Fruit fly (Drosophila melanogaster) whole organism, adult: ENCODE results near the gene CG6118.
A peak's percentile ranks its signal among the peaks of the same experiment; 100 is the strongest.

ENCODE experiments used
- CG11617 ChIP-seq: fragments of 200-800 bp; sonication (Bioruptor generic); optimal IDR thresholded peaks from 2 replicates; lab custom pipeline; 2017; ENCODE audit warnings: mild to moderate bottlenecking, missing biosample characterization, missing genetic modification reagents, missing genetic modification characterization
- CG12768 ChIP-seq: fragments of 200-800 bp; sonication (Bioruptor generic); optimal IDR thresholded peaks from 2 replicates; lab custom pipeline; 2017; ENCODE audit warnings: missing biosample characterization, missing genetic modification characterization, mild to moderate bottlenecking, moderate library complexity, missing genetic modification reagents
- CG14711 ChIP-seq: fragments of 200-800 bp; sonication (Bioruptor generic); optimal IDR thresholded peaks from 2 replicates; lab custom pipeline; 2018; ENCODE audit warnings: missing biosample characterization, mild to moderate bottlenecking, missing genetic modification characterization, moderate library complexity
- CG1620 ChIP-seq: fragments of 200-800 bp; sonication (Bioruptor generic); optimal IDR thresholded peaks from 2 replicates; lab custom pipeline; 2016; ENCODE audit warnings: missing biosample characterization, missing genetic modification characterization
- CG33017 ChIP-seq: fragments of 200-800 bp; sonication (Bioruptor generic); optimal IDR thresholded peaks from 2 replicates; lab custom pipeline; 2018; ENCODE audit warnings: missing biosample characterization, mild to moderate bottlenecking, missing genetic modification characterization, moderate library complexity
- CG5204 ChIP-seq: fragments of 200-800 bp; sonication (Bioruptor generic); optimal IDR thresholded peaks from 2 replicates; lab custom pipeline; 2016; ENCODE audit warnings: missing biosample characterization, missing genetic modification characterization
- CG7045 ChIP-seq: fragments of 200-800 bp; sonication (Bioruptor generic); optimal IDR thresholded peaks from 2 replicates; lab custom pipeline; 2017; ENCODE audit warnings: missing biosample characterization, mild to moderate bottlenecking, missing genetic modification characterization
- CG7101 ChIP-seq: fragments of 200-800 bp; sonication (Bioruptor generic); optimal IDR thresholded peaks from 2 replicates; lab custom pipeline; 2018; ENCODE audit warnings: missing biosample characterization, mild to moderate bottlenecking, missing genetic modification characterization, moderate library complexity
- Clk ChIP-seq: fragments of 200-800 bp; sonication (Bioruptor generic); optimal IDR thresholded peaks from 2 replicates; lab custom pipeline; 2017; ENCODE audit warnings: missing biosample characterization, missing genetic modification characterization
- Crg-1 ChIP-seq: fragments of 200-800 bp; sonication (Bioruptor generic); optimal IDR thresholded peaks from 2 replicates; lab custom pipeline; 2016; ENCODE audit warnings: missing biosample characterization, missing genetic modification characterization
- Hr96 ChIP-seq: fragments of 200-800 bp; sonication (Bioruptor generic); optimal IDR thresholded peaks from 2 replicates; lab custom pipeline; 2016; ENCODE audit warnings: missing biosample characterization, missing genetic modification characterization
- Mnt ChIP-seq: fragments of 200-800 bp; sonication (Bioruptor generic); optimal IDR thresholded peaks from 2 replicates; lab custom pipeline; 2016; ENCODE audit warnings: missing biosample characterization, mild to moderate bottlenecking, missing genetic modification characterization
- bab1 ChIP-seq: fragments of 200-800 bp; sonication (Bioruptor generic); optimal IDR thresholded peaks from 3 replicates; lab custom pipeline; 2019; ENCODE audit warnings: missing biosample characterization, mild to moderate bottlenecking, missing genetic modification characterization, moderate library complexity
- cic ChIP-seq: fragments of 200-800 bp; sonication (Bioruptor generic); optimal IDR thresholded peaks from 2 replicates; lab custom pipeline; 2017; ENCODE audit warnings: missing biosample characterization, mild to moderate bottlenecking, missing genetic modification characterization, moderate library complexity
- cnc ChIP-seq, 2 experiments: fragments of >200 bp; optimal IDR thresholded peaks; 2 replicates each; lab custom pipeline; 2017
- kay ChIP-seq: fragments of 200-800 bp; sonication (Bioruptor generic); peaks from one replicate; lab custom pipeline; 2016; ENCODE audit warnings: missing biosample characterization, missing genetic modification characterization, borderline replicate concordance
- ovo ChIP-seq: fragments of 200-800 bp; sonication (Bioruptor generic); optimal IDR thresholded peaks from 2 replicates; lab custom pipeline; 2016; ENCODE audit warnings: missing biosample characterization, missing genetic modification characterization
- pad ChIP-seq: fragments of 200-800 bp; sonication (Bioruptor generic); optimal IDR thresholded peaks from 3 replicates; lab custom pipeline; 2017; ENCODE audit warnings: missing biosample characterization, missing genetic modification characterization, mild to moderate bottlenecking, moderate library complexity, missing genetic modification reagents
- tj ChIP-seq: fragments of 200-800 bp; sonication (Bioruptor generic); optimal IDR thresholded peaks from 3 replicates; lab custom pipeline; 2017; ENCODE audit warnings: missing biosample characterization, mild to moderate bottlenecking, missing genetic modification characterization, moderate library complexity
- toe ChIP-seq: fragments of 200-800 bp; sonication (Bioruptor generic); optimal IDR thresholded peaks from 2 replicates; lab custom pipeline; 2016; ENCODE audit warnings: missing biosample characterization, missing genetic modification characterization

The CG6118 gene

dm6 chr3R:15382851-15383250 is 51.7 kb downstream of the CG6118 start, which contains the start of gene h-cup:
Gene h-cup (minus strand): TSS chr3R:15382951.
- TF ChIP-seq CG11617 (no peak), CG1620 (GFP tag; lab: Kevin White, UChicago) (no peak), Mnt (GFP tag; lab: Kevin White, UChicago) (no peak), CG12768 (no peak), Clk (GFP tag; lab: Kevin White, UChicago) (no peak), ovo (GFP tag; lab: Kevin White, UChicago) (no peak), CG14711 (no peak), tj (GFP tag; lab: Kevin White, UChicago) (no peak), Crg-1 (GFP tag; lab: Kevin White, UChicago) (no peak)

- no peak for TF ChIP-seq CG33017 (tag; lab: Kevin White, UChicago)
- no peak for TF ChIP-seq CG7045 (GFP tag; lab: Kevin White, UChicago)
- no peak for TF ChIP-seq cnc (optimal IDR thresholded peaks at IDR 0.05; lab: Kevin White, UChicago)
- TF ChIP-seq Crg-1 (GFP tag; lab: Kevin White, UChicago): no peak
- no peak for TF ChIP-seq pad (GFP tag; lab: Kevin White, UChicago)
- no peak for TF ChIP-seq Hr96
- no peak for TF ChIP-seq CG1620 (GFP tag; lab: Kevin White, UChicago)
- no peak for TF ChIP-seq ovo (GFP tag; lab: Kevin White, UChicago)
- TF ChIP-seq kay: no peak
- TF ChIP-seq CG5204: no peak
- no peak for TF ChIP-seq CG11617
Measured at dm6 chr3R:15379071-15379470, 55.5 kb downstream of the CG6118 start.

dm6 chr3R:15375470-15375869 is 59.1 kb downstream of the CG6118 start:
- TF ChIP-seq CG33017 (tag; lab: Kevin White, UChicago) (no peak), cnc (optimal IDR thresholded peaks at IDR 0.05; lab: Kevin White, UChicago) (no peak), CG12768 (no peak), CG7101 (tag; lab: Kevin White, UChicago) (no peak), Hr96 (no peak), Mnt (GFP tag; lab: Kevin White, UChicago) (no peak), Clk (GFP tag; lab: Kevin White, UChicago) (no peak), tj (GFP tag; lab: Kevin White, UChicago) (no peak), CG11617 (no peak), kay (no peak)

dm6 chr3R:15374397-15374796 is 60.1 kb downstream of the CG6118 start, which contains the start of gene Rbp:
Gene Rbp (plus strand): TSS chr3R:15374635.
- TF ChIP-seq CG33017 (tag; lab: Kevin White, UChicago) (no peak), kay (no peak), bab1 (no peak), CG1620 (GFP tag; lab: Kevin White, UChicago) (no peak), pad (GFP tag; lab: Kevin White, UChicago) (no peak), CG7045 (GFP tag; lab: Kevin White, UChicago) (no peak), Mnt (GFP tag; lab: Kevin White, UChicago) (no peak), tj (GFP tag; lab: Kevin White, UChicago) (no peak), cic (GFP tag; lab: Kevin White, UChicago) (no peak), ovo (GFP tag; lab: Kevin White, UChicago) (no peak), Crg-1 (GFP tag; lab: Kevin White, UChicago) (no peak), CG12768 (no peak), CG7101 (tag; lab: Kevin White, UChicago) (no peak), CG5204 (no peak)

- TF ChIP-seq CG33017 (tag; lab: Kevin White, UChicago) (peak; percentile 53), pad (GFP tag; lab: Kevin White, UChicago) (peak; percentile 70), ovo (GFP tag; lab: Kevin White, UChicago) (peak; percentile 49), CG12768 (peak; percentile 69), tj (GFP tag; lab: Kevin White, UChicago) (no peak), CG5204 (no peak), Mnt (GFP tag; lab: Kevin White, UChicago) (peak; percentile 73), CG1620 (GFP tag; lab: Kevin White, UChicago) (peak; percentile 38), Hr96 (peak; percentile 72), CG14711 (peak; percentile 38), bab1 (peak; percentile 66), kay (no peak), Clk (GFP tag; lab: Kevin White, UChicago) (peak; percentile 37), CG7101 (tag; lab: Kevin White, UChicago) (peak; percentile 78), cic (GFP tag; lab: Kevin White, UChicago) (peak; percentile 45), CG7045 (GFP tag; lab: Kevin White, UChicago) (peak; percentile 42), Crg-1 (GFP tag; lab: Kevin White, UChicago) (peak; percentile 85), cnc (optimal IDR thresholded peaks at IDR 0.05; lab: Kevin White, UChicago) (no peak), CG11617 (peak; percentile 31), toe (GFP tag; lab: Kevin White, UChicago) (peak; percentile 32)
Measured at dm6 chr3R:15371833-15372232, 62.7 kb downstream of the CG6118 start, which contains the start of the genes Ccm3 and CG6136. Gene Ccm3 (plus strand): TSS chr3R:15371957. Gene CG6136 (minus strand): TSS chr3R:15372212.
